Worm (Caenorhabditis elegans) whole organism, mixed stage, embryonic: Measurements from ENCODE around the gene K08H10.10.

Source experiments
- blmp-1 ChIP-seq: fragments of 150-350 bp; optimal IDR thresholded peaks from 2 replicates; lab custom pipeline; 2014; ENCODE audit warnings: missing biosample characterization, missing genetic modification characterization
- ceh-83 ChIP-seq: fragments of 200-800 bp; sonication (Bioruptor generic); optimal IDR thresholded peaks from 2 replicates; lab custom pipeline; 2018; ENCODE audit warnings: mild to moderate bottlenecking, missing genetic modification characterization, missing compliant biosample characterization
- elt-1 ChIP-seq: sonication (generic microtip); optimal IDR thresholded peaks from 2 replicates; lab custom pipeline; 2017; ENCODE audit warnings: missing genetic modification characterization, mild to moderate bottlenecking, missing compliant biosample characterization, antibody characterized with exemption, moderate library complexity, borderline replicate concordance; ENCODE audit not compliant: insufficient read depth
- elt-3 ChIP-seq: fragments of 150-350 bp; optimal IDR thresholded peaks from 2 replicates; lab custom pipeline; 2014; ENCODE audit warnings: missing biosample characterization, missing genetic modification characterization
- flh-1 ChIP-seq: fragments of 200-800 bp; sonication (Bioruptor generic); optimal IDR thresholded peaks from 2 replicates; lab custom pipeline; 2018; ENCODE audit warnings: mild to moderate bottlenecking, missing genetic modification characterization, moderate library complexity, missing compliant biosample characterization
- lin-13 ChIP-seq: fragments of 150-350 bp; optimal IDR thresholded peaks from 2 replicates; lab custom pipeline; 2014; ENCODE audit warnings: missing biosample characterization, missing genetic modification characterization
- lsy-2 ChIP-seq: fragments of 150-350 bp; optimal IDR thresholded peaks from 2 replicates; lab custom pipeline; 2014; ENCODE audit warnings: missing biosample characterization, missing genetic modification characterization
- nhr-2 ChIP-seq: fragments of 150-350 bp; optimal IDR thresholded peaks from 2 replicates; lab custom pipeline; 2014; ENCODE audit warnings: missing biosample characterization, missing genetic modification characterization
- nhr-237 ChIP-seq: fragments of 150-350 bp; optimal IDR thresholded peaks from 2 replicates; lab custom pipeline; 2014; ENCODE audit warnings: missing biosample characterization, missing genetic modification characterization
- nhr-76 ChIP-seq: sonication (generic microtip); optimal IDR thresholded peaks from 2 replicates; lab custom pipeline; 2017; ENCODE audit warnings: missing biosample characterization, missing genetic modification characterization
- pha-4 ChIP-seq: fragments of 150-350 bp; optimal IDR thresholded peaks from 2 replicates; lab custom pipeline; 2018; ENCODE audit warnings: missing biosample characterization, missing genetic modification reagents, missing genetic modification characterization
- snpc-4 ChIP-seq: fragments of 150-350 bp; optimal IDR thresholded peaks from 2 replicates; lab custom pipeline; 2014; ENCODE audit warnings: missing biosample characterization, missing genetic modification characterization
- unc-62 ChIP-seq: fragments of 150-350 bp; optimal IDR thresholded peaks from 2 replicates; lab custom pipeline; 2014; ENCODE audit warnings: missing biosample characterization, missing genetic modification reagents, missing genetic modification characterization
- ztf-11 ChIP-seq: fragments of 150-350 bp; optimal IDR thresholded peaks from 2 replicates; lab custom pipeline; 2014; ENCODE audit warnings: missing biosample characterization, missing genetic modification characterization

ce11 chrV:9974264-9974663 is 26.6 kb upstream of the K08H10.10 start:
- TF ChIP-seq unc-62 (no peak), ztf-11 (tag; lab: Kevin White, UChicago) (no peak), nhr-2 (tag; lab: Kevin White, UChicago) (no peak), blmp-1 (tag; lab: Kevin White, UChicago) (no peak), ceh-83 (GFP tag; lab: Kevin White, UChicago) (no peak), elt-1 (no peak), pha-4 (tag; lab: Kevin White, UChicago) (no peak), lsy-2 (tag; lab: Kevin White, UChicago) (no peak), nhr-76 (tag; lab: Kevin White, UChicago) (no peak), snpc-4 (tag; lab: Kevin White, UChicago) (no peak), nhr-237 (no peak), flh-1 (GFP tag; lab: Kevin White, UChicago) (no peak), lin-13 (tag; lab: Kevin White, UChicago) (no peak), elt-3 (tag; lab: Kevin White, UChicago) (no peak)
